Fruit fly (Drosophila melanogaster): Measurements from ENCODE around the gene Hr78.
A peak's percentile ranks its signal among the peaks of the same experiment; 100 is the strongest.

DNA sequence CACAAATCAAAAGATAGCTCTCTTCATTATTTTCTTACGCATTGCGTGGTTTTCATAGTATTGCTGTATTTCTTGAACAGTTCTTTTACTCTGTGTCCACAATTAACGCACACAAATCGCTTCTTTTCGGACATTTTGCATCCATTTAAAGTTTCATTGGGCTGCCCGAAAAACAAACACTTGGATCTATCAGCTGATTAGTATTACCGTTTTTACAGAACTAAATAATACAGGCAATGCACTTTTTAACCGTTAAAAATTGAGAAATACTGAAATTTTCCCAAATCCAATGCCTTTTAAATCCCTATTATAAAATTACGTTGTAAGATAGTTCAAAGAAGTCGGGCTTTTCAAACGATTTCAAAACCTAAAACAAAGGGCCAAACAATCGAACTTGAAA, 31.8 kb upstream of the Hr78 start, which contains the start of gene Arv1:
- TF ChIP-seq CG14711 (tag; optimal IDR thresholded peaks at IDR 0.05) (no peak), pad (GFP tag; optimal IDR thresholded peaks at IDR 0.05) (no peak), kay (GFP tag; ENCODE audit: borderline replicate concordance) (peak; percentile 91), ovo (GFP tag; optimal IDR thresholded peaks at IDR 0.05) (no peak), CG33017 (tag; optimal IDR thresholded peaks at IDR 0.05) (no peak), CG7101 (tag; optimal IDR thresholded peaks at IDR 0.05) (no peak), Crg-1 (GFP tag; optimal IDR thresholded peaks at IDR 0.05) (no peak), cnc (optimal IDR thresholded peaks at IDR 0.05) (no peak)

Data from whole organism, adult.